Fruit fly (Drosophila melanogaster): Measurements from ENCODE around the gene Shab.

Shab gene

DNA sequence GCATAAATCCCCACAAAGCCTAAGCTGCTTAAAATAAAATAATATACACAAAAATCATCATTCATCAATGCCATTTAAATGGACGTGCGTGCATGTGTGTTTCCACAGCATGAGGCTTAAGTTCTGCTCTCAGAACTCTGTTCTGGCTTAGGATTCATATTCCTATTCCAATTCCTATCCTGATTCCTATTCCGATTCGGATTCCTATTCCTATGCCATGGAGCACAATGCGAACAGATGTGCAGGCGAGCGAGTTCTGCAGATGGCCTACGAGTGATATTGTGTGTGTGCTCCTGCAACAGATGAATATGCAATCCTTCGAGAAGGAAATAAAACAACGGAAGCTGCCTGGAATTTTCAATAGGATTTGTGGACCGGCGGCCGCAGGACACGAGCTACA lies 30.4 kb upstream of the Shab start:
- TF ChIP-seq pan (optimal IDR thresholded peaks at IDR 0.05) (no peak), Dll (optimal IDR thresholded peaks at IDR 0.05) (no peak), CG8478 (optimal IDR thresholded peaks at IDR 0.05) (no peak), psq (optimal IDR thresholded peaks at IDR 0.05) (no peak), usp (GFP tag; optimal IDR thresholded peaks at IDR 0.05) (no peak), EcR (GFP tag; optimal IDR thresholded peaks at IDR 0.05) (no peak)

DNA sequence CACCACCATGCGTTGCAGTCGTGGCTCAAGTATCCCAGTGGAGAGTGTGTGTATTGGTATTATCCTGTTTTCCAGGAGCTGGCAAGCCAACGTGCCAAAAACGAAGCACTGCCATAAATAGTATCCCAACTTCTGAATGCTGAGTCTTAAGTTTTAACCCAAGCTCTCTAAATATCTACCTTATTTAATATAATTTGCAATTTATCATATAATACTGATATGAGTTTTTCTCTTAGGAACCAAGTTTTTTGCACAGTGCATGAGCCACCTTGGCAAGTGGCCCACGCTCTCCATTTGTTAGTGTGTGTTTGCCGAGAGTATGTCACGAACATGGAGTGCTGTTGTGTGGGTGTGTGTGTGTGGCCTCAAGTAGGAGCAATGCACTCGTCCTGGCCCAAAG lies 29.3 kb upstream of the Shab start:
- no peak for TF ChIP-seq pan (optimal IDR thresholded peaks at IDR 0.05)
- TF ChIP-seq Dll (optimal IDR thresholded peaks at IDR 0.05), result no peak
- no peak for TF ChIP-seq CG8478 (optimal IDR thresholded peaks at IDR 0.05)
- TF ChIP-seq EcR (GFP tag; optimal IDR thresholded peaks at IDR 0.05), result no peak
- TF ChIP-seq usp (GFP tag; optimal IDR thresholded peaks at IDR 0.05), result no peak
- no peak for TF ChIP-seq psq (optimal IDR thresholded peaks at IDR 0.05)

- TF ChIP-seq pan (optimal IDR thresholded peaks at IDR 0.05) (no peak), EcR (GFP tag; optimal IDR thresholded peaks at IDR 0.05) (no peak), psq (optimal IDR thresholded peaks at IDR 0.05) (no peak)
Measured at dm6 chr3L:2866843-2867242, 28.0 kb upstream of the Shab start.

- TF ChIP-seq EcR (GFP tag; optimal IDR thresholded peaks at IDR 0.05), result no peak
- no peak for TF ChIP-seq CG8478 (optimal IDR thresholded peaks at IDR 0.05)
- no peak for TF ChIP-seq pan (optimal IDR thresholded peaks at IDR 0.05)
- no peak for TF ChIP-seq Dll (optimal IDR thresholded peaks at IDR 0.05)
- no peak for TF ChIP-seq psq (optimal IDR thresholded peaks at IDR 0.05)
- TF ChIP-seq usp (GFP tag; optimal IDR thresholded peaks at IDR 0.05), result no peak
Measured at dm6 chr3L:2867447-2868203, 27.2 kb upstream of the Shab start.

dm6 chr3L:2868695-2869444 lies 25.9 kb upstream of the Shab start:
- no peak for TF ChIP-seq usp (GFP tag; optimal IDR thresholded peaks at IDR 0.05)
- no peak for TF ChIP-seq psq (optimal IDR thresholded peaks at IDR 0.05)

DNA sequence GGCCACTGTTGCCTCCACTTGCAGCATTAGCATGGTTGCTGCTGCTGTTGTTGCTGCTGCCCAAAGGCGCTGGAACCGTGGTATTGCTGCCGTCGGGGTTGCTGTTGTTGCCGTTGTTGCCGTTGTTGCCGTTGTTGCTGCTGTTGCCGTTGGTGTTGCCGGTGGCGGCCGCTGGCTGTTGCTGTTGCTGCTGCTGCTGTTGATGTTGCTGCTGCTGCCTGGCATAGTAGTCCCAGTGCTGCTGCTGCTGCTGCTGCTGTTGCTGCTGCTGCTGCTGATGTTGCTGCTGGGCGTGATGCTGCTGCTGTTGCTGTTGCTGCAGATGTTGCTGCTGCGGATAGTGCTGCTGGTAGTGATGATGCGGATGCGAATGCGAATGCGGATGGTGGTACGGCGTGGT lies 23.7 kb upstream of the Shab start:
- TF ChIP-seq CG8478 (optimal IDR thresholded peaks at IDR 0.05), result no peak
- TF ChIP-seq usp (GFP tag; optimal IDR thresholded peaks at IDR 0.05), result no peak
- TF ChIP-seq Dll (optimal IDR thresholded peaks at IDR 0.05), result no peak
- TF ChIP-seq psq (optimal IDR thresholded peaks at IDR 0.05), result no peak
- no peak for TF ChIP-seq EcR (GFP tag; optimal IDR thresholded peaks at IDR 0.05)
- no peak for TF ChIP-seq pan (optimal IDR thresholded peaks at IDR 0.05)

dm6 chr3L:2873059-2873458 lies 21.8 kb upstream of the Shab start:
- no peak for TF ChIP-seq psq (optimal IDR thresholded peaks at IDR 0.05)
- no peak for TF ChIP-seq pan (optimal IDR thresholded peaks at IDR 0.05)
- no peak for TF ChIP-seq Dll (optimal IDR thresholded peaks at IDR 0.05)
- TF ChIP-seq CG8478 (optimal IDR thresholded peaks at IDR 0.05), result no peak
- no peak for TF ChIP-seq EcR (GFP tag; optimal IDR thresholded peaks at IDR 0.05)
- no peak for TF ChIP-seq usp (GFP tag; optimal IDR thresholded peaks at IDR 0.05)

- TF ChIP-seq pan (optimal IDR thresholded peaks at IDR 0.05) (no peak), EcR (GFP tag; optimal IDR thresholded peaks at IDR 0.05) (no peak), Dll (optimal IDR thresholded peaks at IDR 0.05) (no peak), psq (optimal IDR thresholded peaks at IDR 0.05) (no peak), usp (GFP tag; optimal IDR thresholded peaks at IDR 0.05) (no peak), CG8478 (optimal IDR thresholded peaks at IDR 0.05) (no peak)
Measured at dm6 chr3L:2874031-2874430, 20.8 kb upstream of the Shab start.

DNA sequence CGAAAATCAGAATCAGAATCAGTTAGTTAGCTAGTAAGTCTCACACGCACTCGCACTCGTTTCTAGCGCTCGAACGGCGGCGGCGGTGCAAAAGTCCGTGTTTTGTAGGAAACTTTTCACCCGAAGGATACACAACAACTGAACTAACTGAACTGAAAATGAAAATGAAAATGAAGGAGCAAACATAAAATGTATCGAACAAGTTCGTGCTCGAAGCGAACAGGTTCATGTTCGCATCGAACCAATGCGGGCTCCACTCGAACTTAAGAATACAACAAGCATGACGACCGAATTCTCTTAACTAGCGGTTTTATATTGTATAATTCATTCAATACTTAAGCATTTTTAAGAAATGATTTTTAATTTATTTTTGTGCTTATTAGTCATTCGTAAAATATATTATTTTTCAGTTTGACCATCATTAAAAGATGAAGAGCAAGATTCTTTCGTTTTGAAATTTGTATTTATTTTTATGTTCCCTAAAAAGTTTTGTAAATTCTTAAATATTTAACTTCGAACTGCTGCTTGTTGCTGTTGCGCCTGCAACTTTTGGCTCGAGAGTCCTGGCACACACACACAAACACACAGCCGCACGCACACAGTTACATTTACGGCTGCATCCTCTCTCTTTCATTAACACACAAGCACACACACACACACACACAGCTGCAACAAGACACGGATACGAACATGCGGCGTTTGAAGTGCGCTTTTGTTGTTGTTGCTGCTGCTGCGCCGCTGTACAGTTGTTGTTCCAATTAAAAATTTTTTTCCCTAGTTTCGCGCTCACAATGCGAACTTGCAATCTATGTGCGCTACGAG lies 15.6 kb upstream of the Shab start, which contains the start of gene Tet:
Tet (minus strand) TSS at position 154 of the 822 bp plus-strand sequence.
- TF ChIP-seq psq (optimal IDR thresholded peaks at IDR 0.05) (no peak), usp (GFP tag; optimal IDR thresholded peaks at IDR 0.05) (no peak), pan (optimal IDR thresholded peaks at IDR 0.05) (no peak), CG8478 (optimal IDR thresholded peaks at IDR 0.05) (no peak), EcR (GFP tag; optimal IDR thresholded peaks at IDR 0.05) (no peak), Dll (optimal IDR thresholded peaks at IDR 0.05) (no peak)

dm6 chr3L:2879827-2880131 lies 15.0 kb upstream of the Shab start:
- TF ChIP-seq pan (optimal IDR thresholded peaks at IDR 0.05), result no peak
- no peak for TF ChIP-seq Dll (optimal IDR thresholded peaks at IDR 0.05)
- no peak for TF ChIP-seq CG8478 (optimal IDR thresholded peaks at IDR 0.05)
- TF ChIP-seq usp (GFP tag; optimal IDR thresholded peaks at IDR 0.05), result no peak
- TF ChIP-seq EcR (GFP tag; optimal IDR thresholded peaks at IDR 0.05), result no peak
- no peak for TF ChIP-seq psq (optimal IDR thresholded peaks at IDR 0.05)

DNA sequence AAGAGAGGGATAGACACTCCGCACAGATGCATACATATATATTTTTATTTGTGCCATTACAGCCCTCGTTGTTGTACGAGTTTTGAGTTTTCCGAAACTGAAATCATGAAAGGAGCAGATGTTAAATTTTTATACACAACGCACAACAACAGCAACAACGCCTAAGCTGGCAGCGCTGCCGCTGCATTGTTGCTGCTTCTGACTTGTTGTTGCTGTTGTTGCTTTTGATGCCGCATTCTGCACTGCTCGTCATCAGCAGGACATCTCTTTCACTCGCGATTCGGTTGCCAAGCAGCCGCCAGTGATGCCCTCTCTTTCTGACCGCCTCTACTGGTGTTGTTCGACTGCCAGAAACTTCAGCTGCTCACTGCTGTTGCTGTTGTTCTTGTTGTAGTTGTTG lies 13.2 kb upstream of the Shab start:
- TF ChIP-seq CG8478 (optimal IDR thresholded peaks at IDR 0.05), result no peak
- no peak for TF ChIP-seq Dll (optimal IDR thresholded peaks at IDR 0.05)
- TF ChIP-seq EcR (GFP tag; optimal IDR thresholded peaks at IDR 0.05), result no peak
- no peak for TF ChIP-seq psq (optimal IDR thresholded peaks at IDR 0.05)
- TF ChIP-seq usp (GFP tag; optimal IDR thresholded peaks at IDR 0.05), result no peak
- no peak for TF ChIP-seq pan (optimal IDR thresholded peaks at IDR 0.05)

dm6 chr3L:2882328-2882727 lies 12.5 kb upstream of the Shab start:
- TF ChIP-seq CG8478 (optimal IDR thresholded peaks at IDR 0.05) (no peak), psq (optimal IDR thresholded peaks at IDR 0.05) (no peak), Dll (optimal IDR thresholded peaks at IDR 0.05) (no peak), EcR (GFP tag; optimal IDR thresholded peaks at IDR 0.05) (no peak), pan (optimal IDR thresholded peaks at IDR 0.05) (no peak), usp (GFP tag; optimal IDR thresholded peaks at IDR 0.05) (no peak)
